Worm (Caenorhabditis elegans) whole organism, early embryonic: ENCODE data around the gene Y38H6C.24.
"Not testable (repeated sequence)": the region's sequence is repeated elsewhere in the genome, so short reads cannot be mapped to it uniquely, and the experiment has no call there.

Experiments used
- B0310.2 ChIP-seq: sonication (generic microtip); optimal IDR thresholded peaks from 2 replicates; lab custom pipeline; 2016; ENCODE audit warnings: mild to moderate bottlenecking, missing genetic modification characterization, missing compliant biosample characterization
- F13C5.2 ChIP-seq: sonication (generic microtip); optimal IDR thresholded peaks from 2 replicates; lab custom pipeline; 2017; ENCODE audit warnings: mild to moderate bottlenecking, missing genetic modification characterization, inconsistent platforms, missing compliant biosample characterization
- aly-1 ChIP-seq: sonication (generic microtip); optimal IDR thresholded peaks from 2 replicates; lab custom pipeline; 2016; ENCODE audit warnings: missing genetic modification characterization, missing compliant biosample characterization
- ama-1 ChIP-seq: fragments of 150-350 bp; optimal IDR thresholded peaks from 2 replicates; lab custom pipeline; 2014
- ceh-13 ChIP-seq: fragments of 200-800 bp; sonication (Bioruptor generic); optimal IDR thresholded peaks from 2 replicates; lab custom pipeline; 2018; ENCODE audit warnings: mild to moderate bottlenecking, missing genetic modification characterization, missing compliant biosample characterization
- ceh-36 ChIP-seq: sonication (generic microtip); optimal IDR thresholded peaks from 2 replicates; lab custom pipeline; 2016; ENCODE audit warnings: missing genetic modification characterization, inconsistent platforms, missing compliant biosample characterization
- ets-7 ChIP-seq: sonication (generic microtip); optimal IDR thresholded peaks from 2 replicates; lab custom pipeline; 2016; ENCODE audit warnings: missing genotype, missing genetic modification characterization, missing compliant biosample characterization
- flt-1 ChIP-seq: fragments of 200-800 bp; sonication (Bioruptor generic); IDR thresholded peaks from 2 replicates; pipeline ENCODE4 v1.3.6; 2022; ENCODE audit warnings: missing genetic modification characterization, missing compliant biosample characterization
- hmbx-1 ChIP-seq: sonication (generic microtip); optimal IDR thresholded peaks from 2 replicates; lab custom pipeline; 2016; ENCODE audit warnings: mild to moderate bottlenecking, missing genetic modification characterization, missing compliant biosample characterization
- hmg-4 ChIP-seq: fragments of 200-800 bp; sonication (Bioruptor generic); optimal IDR thresholded peaks from 2 replicates; lab custom pipeline; 2018; ENCODE audit warnings: mild to moderate bottlenecking, missing genetic modification characterization, missing compliant biosample characterization
- hnd-1 ChIP-seq: sonication (generic microtip); optimal IDR thresholded peaks from 2 replicates; lab custom pipeline; 2016; ENCODE audit warnings: missing genetic modification characterization, missing compliant biosample characterization
- pes-1 ChIP-seq: fragments of 200-800 bp; sonication (Bioruptor generic); IDR thresholded peaks from 2 replicates; pipeline ENCODE4 v1.3.6; 2022; ENCODE audit warnings: missing genetic modification reagents, missing genetic modification characterization, missing compliant biosample characterization
- scrt-1 ChIP-seq: fragments of 200-800 bp; sonication (Bioruptor generic); IDR thresholded peaks from 2 replicates; pipeline ENCODE4 v1.3.6; 2022; ENCODE audit warnings: missing genetic modification characterization, missing compliant biosample characterization
- sea-1 ChIP-seq: fragments of 200-800 bp; sonication (Bioruptor generic); conservative IDR thresholded peaks from 2 replicates; pipeline ENCODE4 v1.3.6; 2022; ENCODE audit warnings: missing genetic modification characterization, missing compliant biosample characterization
- tbx-11 ChIP-seq: fragments of 200-800 bp; sonication (Bioruptor generic); IDR thresholded peaks from 2 replicates; pipeline ENCODE4 v1.3.6; 2022; ENCODE audit warnings: missing genetic modification characterization, missing compliant biosample characterization
- tbx-37 ChIP-seq: fragments of 200-800 bp; sonication (Bioruptor generic); conservative IDR thresholded peaks from 2 replicates; pipeline ENCODE4 v1.3.6; 2022; ENCODE audit warnings: missing genetic modification reagents, missing genetic modification characterization, missing compliant biosample characterization
- tra-4 ChIP-seq: sonication (generic microtip); optimal IDR thresholded peaks from 2 replicates; lab custom pipeline; 2017; ENCODE audit warnings: missing genetic modification characterization, missing compliant biosample characterization

The Y38H6C.24 gene

DNA sequence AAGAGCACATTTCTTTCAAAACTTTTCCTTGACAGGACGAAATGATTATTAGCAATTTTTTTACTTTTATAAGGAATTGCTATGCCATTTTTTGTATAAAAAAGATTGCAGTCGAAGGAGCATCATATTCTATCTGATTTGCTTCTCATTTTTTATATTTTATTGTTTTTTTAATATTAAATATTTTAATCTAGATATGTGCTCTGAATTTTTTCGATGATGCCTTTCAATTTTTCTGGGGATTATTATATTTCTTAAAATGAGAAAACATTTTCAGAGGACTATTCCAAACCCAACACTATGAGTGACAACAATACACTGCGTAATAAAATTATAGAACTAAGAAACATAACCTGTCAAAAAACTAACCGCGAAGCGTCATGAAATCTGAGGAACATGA is 42.8 kb downstream of the Y38H6C.24 start, which contains the start of gene F26F2.4:
F26F2.4 (plus strand) TSS at position 301 of the 400 bp plus-strand sequence.
- TF ChIP-seq tra-4 (tag; lab: Kevin White, UChicago); ama-1 (lab: Kevin White, UChicago); hmbx-1: not testable (repeated sequence)

DNA sequence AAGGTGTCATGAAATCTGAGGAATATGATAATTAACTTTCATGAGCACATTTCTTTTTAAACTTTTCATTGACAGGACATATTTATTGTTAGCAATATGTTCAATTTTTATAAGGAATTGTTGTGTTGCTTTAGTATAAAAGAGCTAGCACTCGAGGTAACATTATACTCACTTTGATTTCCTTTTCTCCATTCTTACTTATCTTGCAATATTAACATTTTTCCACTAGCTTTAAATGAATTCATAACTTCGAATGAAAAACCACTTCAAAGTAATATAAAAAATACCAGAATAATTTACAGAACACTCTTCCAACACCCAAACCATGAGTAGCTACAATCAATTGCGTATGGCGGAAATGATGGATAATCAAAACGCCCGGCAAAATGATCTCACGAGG is 47.2 kb downstream of the Y38H6C.24 start, which contains the start of gene F26F2.5:
F26F2.5 (plus strand) TSS at position 301 of the 400 bp plus-strand sequence.
- TF ChIP-seq tbx-11: no peak
- no peak for TF ChIP-seq flt-1 (GFP tag; lab: Robert Waterston, UW)
- no peak for TF ChIP-seq hmbx-1
- no peak for TF ChIP-seq aly-1 (tag; lab: Kevin White, UChicago)
- TF ChIP-seq ets-7 (tag; lab: Kevin White, UChicago): no peak
- TF ChIP-seq F13C5.2 (tag; lab: Kevin White, UChicago): no peak
- no peak for TF ChIP-seq ama-1 (lab: Kevin White, UChicago)
- no peak for TF ChIP-seq B0310.2 (tag; lab: Kevin White, UChicago)
- TF ChIP-seq scrt-1 (GFP tag; lab: Robert Waterston, UW): no peak
- TF ChIP-seq ceh-36 (tag; lab: Kevin White, UChicago): no peak
- no peak for TF ChIP-seq hmg-4 (GFP tag; lab: Kevin White, UChicago)
- TF ChIP-seq pes-1: no peak
- TF ChIP-seq sea-1 (GFP tag; lab: Robert Waterston, UW): no peak

- TF ChIP-seq hnd-1 (tag; lab: Kevin White, UChicago) (no peak), F13C5.2 (tag; lab: Kevin White, UChicago) (no peak), sea-1 (GFP tag; lab: Robert Waterston, UW) (no peak), B0310.2 (tag; lab: Kevin White, UChicago) (no peak), pes-1 (no peak), hmg-4 (GFP tag; lab: Kevin White, UChicago) (no peak), ets-7 (tag; lab: Kevin White, UChicago) (no peak), hmbx-1 (no peak), tbx-37 (GFP tag; lab: Robert Waterston, UW) (no peak), flt-1 (GFP tag; lab: Robert Waterston, UW) (no peak), ceh-36 (tag; lab: Kevin White, UChicago) (no peak), aly-1 (tag; lab: Kevin White, UChicago) (no peak), ceh-13 (GFP tag; lab: Kevin White, UChicago) (no peak), scrt-1 (GFP tag; lab: Robert Waterston, UW) (no peak), tra-4 (tag; lab: Kevin White, UChicago) (no peak)
These were observed 48.1 kb downstream of the Y38H6C.24 start, which contains the start of gene clec-263 for ce11 chrV:20574314-20574713. TSS of gene clec-263 (plus strand) at chrV:20574614.

ce11 chrV:20574872-20575271 is 48.6 kb downstream of the Y38H6C.24 start:
- TF ChIP-seq scrt-1 (GFP tag; lab: Robert Waterston, UW) (no peak), ceh-13 (GFP tag; lab: Kevin White, UChicago) (no peak), B0310.2 (tag; lab: Kevin White, UChicago) (no peak), hmbx-1 (no peak), ama-1 (lab: Kevin White, UChicago) (no peak), tbx-37 (GFP tag; lab: Robert Waterston, UW) (no peak), flt-1 (GFP tag; lab: Robert Waterston, UW) (no peak), hmg-4 (GFP tag; lab: Kevin White, UChicago) (no peak), sea-1 (GFP tag; lab: Robert Waterston, UW) (no peak), tra-4 (tag; lab: Kevin White, UChicago) (no peak), hnd-1 (tag; lab: Kevin White, UChicago) (no peak), F13C5.2 (tag; lab: Kevin White, UChicago) (no peak), ets-7 (tag; lab: Kevin White, UChicago) (no peak), pes-1 (no peak), ceh-36 (tag; lab: Kevin White, UChicago) (no peak), tbx-11 (no peak), aly-1 (tag; lab: Kevin White, UChicago) (no peak)
